Worm (Caenorhabditis elegans) whole organism, late embryonic: Measurements from ENCODE around the gene C33C12.7.

ENCODE experiments used
- ama-1 ChIP-seq: fragments of 150-350 bp; optimal IDR thresholded peaks from 2 replicates; lab custom pipeline; 2014
- ceh-18 ChIP-seq: sonication (generic microtip); optimal IDR thresholded peaks from 2 replicates; lab custom pipeline; 2016; ENCODE audit warnings: missing genetic modification characterization, missing compliant biosample characterization
- ceh-34 ChIP-seq: sonication (generic microtip); optimal IDR thresholded peaks from 2 replicates; lab custom pipeline; 2016; ENCODE audit warnings: mild to moderate bottlenecking, missing genetic modification characterization, missing compliant biosample characterization
- elt-2 ChIP-seq: sonication (generic microtip); optimal IDR thresholded peaks from 2 replicates; lab custom pipeline; 2016; ENCODE audit warnings: missing genetic modification reagents, missing genetic modification characterization, missing compliant biosample characterization
- eyg-1 ChIP-seq: sonication (generic microtip); optimal IDR thresholded peaks from 2 replicates; lab custom pipeline; 2016; ENCODE audit warnings: missing genotype, missing genetic modification characterization, missing compliant biosample characterization
- fkh-10 ChIP-seq: fragments of 150-350 bp; optimal IDR thresholded peaks from 2 replicates; lab custom pipeline; 2014; ENCODE audit warnings: missing biosample characterization, missing genetic modification reagents, missing genetic modification characterization
- gmeb-2 ChIP-seq: sonication (generic microtip); optimal IDR thresholded peaks from 2 replicates; lab custom pipeline; 2016; ENCODE audit warnings: missing genetic modification characterization, inconsistent platforms, missing compliant biosample characterization
- pat-9 ChIP-seq: fragments of 200-800 bp; sonication (Bioruptor generic); optimal IDR thresholded peaks from 2 replicates; lab custom pipeline; 2018; ENCODE audit warnings: mild to moderate bottlenecking, missing genetic modification characterization, moderate library complexity, missing compliant biosample characterization
- pros-1 ChIP-seq: fragments of 150-350 bp; optimal IDR thresholded peaks from 2 replicates; lab custom pipeline; 2014; ENCODE audit warnings: missing biosample characterization, missing genetic modification reagents, missing genetic modification characterization
- ref-2 ChIP-seq: sonication (generic microtip); optimal IDR thresholded peaks from 2 replicates; lab custom pipeline; 2016; ENCODE audit warnings: missing genetic modification characterization, missing compliant biosample characterization
- unc-3 ChIP-seq, 2 experiments: fragments of 200-800 bp in 1 of 2; sonication (Bioruptor generic) in 1 of 2; sonication (generic microtip) in 1 of 2; conservative IDR thresholded peaks in 1 of 2; optimal IDR thresholded peaks in 1 of 2; 2 replicates each; pipeline versions ENCODE4 v1.3.6 to Lab custom; 2016 to 2022; ENCODE audit warnings: missing compliant biosample characterization in 2 of 2, missing genetic modification characterization in 2 of 2, missing genetic modification reagents in 1 of 2

C33C12.7 gene

ce11 chrII:2130770-2131169, 44.5 kb downstream of the C33C12.7 start, which contains the start of gene sdz-28:
TSS of gene sdz-28 (plus strand) at chrII:2131070.
- TF ChIP-seq pat-9 (tag; lab: Kevin White, UChicago) = no peak
- TF ChIP-seq ama-1 (lab: Kevin White, UChicago) = no peak
- TF ChIP-seq ceh-18 (tag; lab: Kevin White, UChicago) = no peak
- TF ChIP-seq unc-3 (GFP tag; conservative IDR thresholded peaks at IDR 0.05; lab: Robert Waterston, UW) = no peak
- no peak for TF ChIP-seq unc-3 (tag; optimal IDR thresholded peaks at IDR 0.05; lab: Kevin White, UChicago)
- no peak for TF ChIP-seq pros-1
- TF ChIP-seq ceh-34 (tag; lab: Kevin White, UChicago) = no peak
- no peak for TF ChIP-seq fkh-10 (GFP tag; lab: Kevin White, UChicago)
- no peak for TF ChIP-seq ref-2 (tag; lab: Kevin White, UChicago)
- TF ChIP-seq eyg-1 (tag; lab: Kevin White, UChicago) = no peak
- TF ChIP-seq gmeb-2 = no peak
- TF ChIP-seq elt-2 (tag; lab: Kevin White, UChicago) = no peak
